Worm (Caenorhabditis elegans) whole organism, mixed stage, embryonic: ENCODE data around the gene T25B6.3.

Experiments
- M03D4.4 ChIP-seq: sonication (generic microtip); optimal IDR thresholded peaks from 2 replicates; lab custom pipeline; 2017; ENCODE audit warnings: mild to moderate bottlenecking, missing genetic modification characterization, missing compliant biosample characterization
- bed-3 ChIP-seq: fragments of 200-800 bp; sonication (Bioruptor generic); optimal IDR thresholded peaks from 3 replicates; lab custom pipeline; 2018; ENCODE audit warnings: mild to moderate bottlenecking, missing genetic modification characterization, moderate library complexity, missing compliant biosample characterization
- blmp-1 ChIP-seq: fragments of 150-350 bp; optimal IDR thresholded peaks from 2 replicates; lab custom pipeline; 2014; ENCODE audit warnings: missing biosample characterization, missing genetic modification characterization
- ceh-83 ChIP-seq: fragments of 200-800 bp; sonication (Bioruptor generic); optimal IDR thresholded peaks from 2 replicates; lab custom pipeline; 2018; ENCODE audit warnings: mild to moderate bottlenecking, missing genetic modification characterization, missing compliant biosample characterization
- ces-1 ChIP-seq: fragments of 150-350 bp; optimal IDR thresholded peaks from 2 replicates; lab custom pipeline; 2014; ENCODE audit warnings: missing biosample characterization, missing genetic modification reagents, missing genetic modification characterization
- cnd-1 ChIP-seq: fragments of 200-800 bp; sonication (Bioruptor generic); optimal IDR thresholded peaks from 2 replicates; lab custom pipeline; 2018; ENCODE audit warnings: mild to moderate bottlenecking, missing genetic modification characterization, missing compliant biosample characterization
- drap-1 ChIP-seq: fragments of 200-800 bp; sonication (Bioruptor generic); optimal IDR thresholded peaks from 3 replicates; lab custom pipeline; 2018; ENCODE audit warnings: mild to moderate bottlenecking, missing genetic modification characterization, missing compliant biosample characterization
- elt-1 ChIP-seq: sonication (generic microtip); optimal IDR thresholded peaks from 2 replicates; lab custom pipeline; 2017; ENCODE audit warnings: missing genetic modification characterization, mild to moderate bottlenecking, missing compliant biosample characterization, antibody characterized with exemption, moderate library complexity, borderline replicate concordance; ENCODE audit not compliant: insufficient read depth
- elt-3 ChIP-seq: fragments of 150-350 bp; optimal IDR thresholded peaks from 2 replicates; lab custom pipeline; 2014; ENCODE audit warnings: missing biosample characterization, missing genetic modification characterization
- flh-1 ChIP-seq: fragments of 200-800 bp; sonication (Bioruptor generic); optimal IDR thresholded peaks from 2 replicates; lab custom pipeline; 2018; ENCODE audit warnings: mild to moderate bottlenecking, missing genetic modification characterization, moderate library complexity, missing compliant biosample characterization
- ham-2 ChIP-seq: fragments of 200-800 bp; sonication (Bioruptor generic); optimal IDR thresholded peaks from 2 replicates; lab custom pipeline; 2018; ENCODE audit warnings: mild to moderate bottlenecking, missing genetic modification characterization, missing compliant biosample characterization
- lin-32 ChIP-seq: fragments of 200-800 bp; sonication (Bioruptor generic); optimal IDR thresholded peaks from 2 replicates; lab custom pipeline; 2018; ENCODE audit warnings: mild to moderate bottlenecking, missing genetic modification characterization, missing compliant biosample characterization
- mab-5 ChIP-seq: fragments of 150-350 bp; optimal IDR thresholded peaks from 2 replicates; lab custom pipeline; 2014; ENCODE audit warnings: missing biosample characterization, missing genetic modification characterization
- mep-1 ChIP-seq: fragments of 150-350 bp; optimal IDR thresholded peaks from 2 replicates; lab custom pipeline; 2017; ENCODE audit warnings: missing biosample characterization, missing genetic modification reagents, missing genetic modification characterization, inconsistent platforms
- mls-2 ChIP-seq: sonication (generic microtip); optimal IDR thresholded peaks from 2 replicates; lab custom pipeline; 2016; ENCODE audit warnings: mild to moderate bottlenecking, missing genetic modification characterization, moderate library complexity, missing compliant biosample characterization
- nhr-12 ChIP-seq: fragments of 150-350 bp; optimal IDR thresholded peaks from 2 replicates; lab custom pipeline; 2014; ENCODE audit warnings: missing biosample characterization, missing genetic modification characterization
- nhr-237 ChIP-seq: fragments of 150-350 bp; optimal IDR thresholded peaks from 2 replicates; lab custom pipeline; 2014; ENCODE audit warnings: missing biosample characterization, missing genetic modification characterization
- pha-4 ChIP-seq: fragments of 150-350 bp; optimal IDR thresholded peaks from 2 replicates; lab custom pipeline; 2018; ENCODE audit warnings: missing biosample characterization, missing genetic modification reagents, missing genetic modification characterization
- sem-2 ChIP-seq: fragments of 200-800 bp; sonication (Bioruptor generic); optimal IDR thresholded peaks from 2 replicates; lab custom pipeline; 2018; ENCODE audit warnings: mild to moderate bottlenecking, missing genetic modification characterization, missing compliant biosample characterization
- snpc-4 ChIP-seq: fragments of 150-350 bp; optimal IDR thresholded peaks from 2 replicates; lab custom pipeline; 2014; ENCODE audit warnings: missing biosample characterization, missing genetic modification characterization
- tbx-8 ChIP-seq: fragments of 200-800 bp; sonication (Bioruptor generic); optimal IDR thresholded peaks from 2 replicates; lab custom pipeline; 2018; ENCODE audit warnings: mild to moderate bottlenecking, missing genetic modification characterization, moderate library complexity, missing compliant biosample characterization
- unc-120 ChIP-seq: sonication (generic microtip); optimal IDR thresholded peaks from 2 replicates; lab custom pipeline; 2017; ENCODE audit warnings: missing genetic modification characterization, missing compliant biosample characterization; ENCODE audit not compliant: poor library complexity, severe bottlenecking
- unc-39 ChIP-seq: fragments of 150-350 bp; optimal IDR thresholded peaks from 2 replicates; lab custom pipeline; 2014; ENCODE audit warnings: missing biosample characterization, missing genetic modification characterization
- unc-62 ChIP-seq: fragments of 150-350 bp; optimal IDR thresholded peaks from 2 replicates; lab custom pipeline; 2014; ENCODE audit warnings: missing biosample characterization, missing genetic modification reagents, missing genetic modification characterization
- zip-8 ChIP-seq: fragments of 150-350 bp; optimal IDR thresholded peaks from 2 replicates; lab custom pipeline; 2014; ENCODE audit warnings: missing biosample characterization, missing genetic modification characterization
- ztf-11 ChIP-seq: fragments of 150-350 bp; optimal IDR thresholded peaks from 2 replicates; lab custom pipeline; 2014; ENCODE audit warnings: missing biosample characterization, missing genetic modification characterization

T25B6.3 gene

DNA sequence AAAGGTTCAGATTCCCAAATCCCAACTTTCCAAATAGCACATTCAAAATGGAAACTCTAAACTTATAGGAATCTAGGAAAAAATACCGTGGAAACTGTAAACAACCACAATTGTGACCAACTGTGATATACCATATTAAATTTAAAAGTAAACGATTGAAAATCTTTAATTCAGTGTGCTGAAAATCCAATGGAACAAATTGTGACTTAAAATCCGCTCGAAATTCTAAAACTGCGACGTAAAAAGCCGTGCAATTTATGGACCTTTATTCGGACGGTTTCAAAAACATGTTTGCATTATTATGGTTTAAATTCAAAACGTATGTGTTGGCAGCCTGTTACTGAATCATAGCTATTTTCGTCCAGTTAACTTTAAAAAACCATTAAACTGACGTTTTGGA, 3.6 kb upstream of the T25B6.3 start:
- TF ChIP-seq ces-1 (GFP tag; lab: Kevin White, UChicago) (no peak), nhr-237 (tag; lab: Kevin White, UChicago) (no peak)

DNA sequence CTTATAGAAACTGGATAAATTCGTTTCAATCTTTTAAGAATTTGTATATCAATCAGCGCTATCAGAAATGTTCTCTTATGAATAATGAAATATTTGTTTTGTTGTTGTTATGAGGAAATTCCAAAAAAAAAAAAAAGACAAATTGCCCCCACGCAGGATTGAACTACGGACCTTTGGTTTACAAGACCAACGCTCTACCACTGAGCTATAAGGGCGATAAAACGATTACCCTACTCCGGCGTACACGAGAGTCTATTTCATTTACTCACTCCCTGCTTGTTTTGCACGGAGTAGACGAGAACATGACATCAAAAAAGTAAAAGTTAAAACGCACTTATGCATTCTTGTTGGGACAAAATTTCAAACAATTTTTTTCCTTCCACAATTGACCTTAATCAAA, 3.1 kb upstream of the T25B6.3 start:
- TF ChIP-seq mep-1 (tag; lab: Kevin White, UChicago) (no peak), M03D4.4 (tag; lab: Kevin White, UChicago) (no peak), ceh-83 (GFP tag; lab: Kevin White, UChicago) (peak; percentile 8)
- TF ChIP-seq, all 35 proteins: peak for 1

DNA sequence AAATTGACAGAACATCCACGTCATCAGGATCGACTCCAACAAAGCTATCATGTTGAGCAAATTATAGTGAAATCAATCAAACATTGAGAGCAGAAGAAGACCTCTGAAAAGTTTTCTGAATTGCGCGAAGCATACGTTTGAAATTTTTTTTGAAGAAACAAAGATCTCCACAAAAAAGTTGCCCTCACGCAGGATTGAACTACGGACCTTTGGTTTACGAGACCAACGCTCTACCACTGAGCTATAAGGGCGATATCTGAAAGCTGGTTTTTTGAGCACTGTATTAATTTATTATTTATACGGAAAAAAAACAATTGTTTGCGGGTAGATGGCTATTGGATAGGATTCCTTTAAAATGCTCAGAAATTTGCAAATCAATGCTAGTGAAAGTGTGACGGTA, 1.9 kb upstream of the T25B6.3 start:
- no peak for TF ChIP-seq mab-5
- no peak for TF ChIP-seq M03D4.4 (tag; lab: Kevin White, UChicago)
- no peak for TF ChIP-seq unc-39 (tag; lab: Kevin White, UChicago)
- TF ChIP-seq lin-32 (GFP tag; lab: Kevin White, UChicago), result no peak
- TF ChIP-seq blmp-1, result no peak
- TF ChIP-seq, all 35 proteins: peak for 0

DNA sequence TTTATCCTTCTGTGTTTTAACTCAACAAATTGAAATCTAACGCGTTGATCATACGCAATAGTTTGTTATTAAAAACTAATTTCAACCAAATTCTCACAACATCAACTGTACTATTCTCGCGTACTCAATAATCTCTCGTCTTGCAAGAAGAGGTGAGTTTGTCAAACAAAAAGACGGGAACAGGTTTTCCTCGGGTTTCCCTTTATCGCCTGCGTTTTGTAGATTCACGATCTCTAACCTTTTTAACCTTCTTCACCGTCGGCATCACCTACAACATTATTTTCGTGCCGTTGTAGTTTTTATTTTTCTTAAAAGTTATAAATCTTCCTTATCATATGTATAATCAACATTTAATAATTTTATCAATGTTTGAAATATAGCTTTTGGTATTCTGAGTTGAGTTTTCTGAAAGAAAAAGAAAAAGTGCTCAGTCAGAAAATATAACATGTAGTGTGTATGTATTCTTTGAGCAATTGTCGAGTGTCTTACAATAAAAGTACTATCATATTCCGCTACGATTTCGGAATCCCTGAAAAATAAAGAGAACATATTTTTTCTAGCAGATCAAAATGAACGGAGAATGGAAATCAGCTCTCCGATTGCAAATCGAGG, 1.6 kb downstream of the T25B6.3 start, which contains the start of gene snf-12:
Gene snf-12, plus strand, starts transcription at position 562 of the 612 bp plus-strand sequence.
- TF ChIP-seq M03D4.4 (tag; lab: Kevin White, UChicago), result no peak
- no peak for TF ChIP-seq pha-4
- TF ChIP-seq zip-8, result no peak
- TF ChIP-seq flh-1, result no peak
- TF ChIP-seq nhr-237 (tag; lab: Kevin White, UChicago), result no peak
- TF ChIP-seq elt-1, result no peak
- no peak for TF ChIP-seq unc-120 (tag; lab: Kevin White, UChicago)
- TF ChIP-seq, all 35 proteins: peak for 0

DNA sequence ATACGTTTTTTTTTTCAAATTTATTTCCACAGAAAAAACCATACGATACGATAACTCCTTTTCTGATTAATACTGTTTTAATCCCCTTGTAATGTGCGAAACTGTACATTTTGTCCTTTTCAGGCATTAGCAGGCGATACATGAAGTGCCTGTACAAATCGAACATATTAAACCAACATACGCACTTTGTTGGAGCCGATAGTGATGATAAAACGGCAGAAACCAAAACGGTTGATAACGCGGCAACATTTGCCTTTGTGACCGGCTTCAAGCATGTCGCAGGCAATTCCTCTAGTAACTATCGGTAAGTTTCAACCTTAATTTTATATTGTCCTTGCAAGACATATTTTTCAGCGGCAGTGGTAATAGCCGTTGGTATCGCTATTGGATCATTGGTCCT, 6.9 kb downstream of the T25B6.3 start, which contains the start of gene nep-22:
Gene nep-22, plus strand, starts transcription at position 245 of the 400 bp plus-strand sequence.
- no peak for TF ChIP-seq sem-2 (GFP tag; lab: Kevin White, UChicago)
- no peak for TF ChIP-seq nhr-12 (tag; lab: Kevin White, UChicago)
- TF ChIP-seq elt-1, result no peak
- no peak for TF ChIP-seq snpc-4 (tag; lab: Kevin White, UChicago)
- TF ChIP-seq pha-4, result no peak
- TF ChIP-seq blmp-1, result no peak
- TF ChIP-seq bed-3 (GFP tag; lab: Kevin White, UChicago), result no peak
- TF ChIP-seq cnd-1 (tag; lab: Kevin White, UChicago), result no peak
- no peak for TF ChIP-seq ham-2
- TF ChIP-seq unc-120 (tag; lab: Kevin White, UChicago), result no peak
- no peak for TF ChIP-seq mls-2 (tag; lab: Kevin White, UChicago)
- TF ChIP-seq lin-32 (GFP tag; lab: Kevin White, UChicago), result no peak
- no peak for TF ChIP-seq tbx-8 (GFP tag; lab: Kevin White, UChicago)
- no peak for TF ChIP-seq mep-1 (tag; lab: Kevin White, UChicago)
- no peak for TF ChIP-seq ces-1 (GFP tag; lab: Kevin White, UChicago)
- TF ChIP-seq unc-62 (GFP tag; lab: Kevin White, UChicago), result no peak
- TF ChIP-seq, all 35 proteins: peak for 0

DNA sequence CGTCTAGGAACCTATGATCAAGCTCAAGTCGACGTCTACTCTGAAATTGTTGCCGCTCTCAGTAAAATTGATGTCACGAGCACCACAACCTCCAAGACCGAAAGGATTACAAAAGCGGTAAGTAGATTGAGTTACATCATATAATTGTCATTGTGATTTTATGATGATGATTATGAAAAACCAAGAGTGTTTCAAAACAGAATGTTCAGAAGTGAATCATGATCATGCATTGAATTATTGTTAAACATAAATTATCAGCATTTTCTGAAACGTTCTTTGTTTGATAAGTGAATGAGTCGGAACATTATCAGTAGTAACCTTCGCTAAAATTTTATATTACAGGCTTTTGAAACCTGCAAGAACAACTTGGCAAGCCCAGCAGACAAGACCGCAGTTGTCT, 7.7 kb downstream of the T25B6.3 start:
- TF ChIP-seq ces-1 (GFP tag; lab: Kevin White, UChicago), result no peak
- TF ChIP-seq snpc-4 (tag; lab: Kevin White, UChicago), result no peak
- TF ChIP-seq ztf-11 (tag; lab: Kevin White, UChicago), result no peak

DNA sequence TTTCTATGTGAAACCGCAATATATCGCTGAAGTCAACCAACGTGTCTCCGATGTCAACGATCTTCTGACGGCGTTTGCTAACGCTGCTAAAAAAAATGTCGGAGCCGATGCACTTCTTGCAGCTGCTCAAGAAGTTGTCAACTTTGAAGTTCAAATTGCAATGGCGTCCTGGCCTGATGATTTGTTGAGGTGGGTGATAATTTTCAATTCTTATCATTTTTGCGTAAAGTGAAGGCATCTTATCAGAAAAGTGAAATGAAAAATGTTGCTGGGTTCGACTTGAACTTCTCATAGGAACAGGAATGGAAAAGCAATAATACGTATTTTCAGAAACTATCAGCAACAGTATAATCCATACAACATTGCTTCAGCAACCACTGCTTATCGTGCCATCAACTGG, 8.8 kb downstream of the T25B6.3 start:
- TF ChIP-seq drap-1 (GFP tag; lab: Kevin White, UChicago) (no peak), nhr-12 (tag; lab: Kevin White, UChicago) (no peak), elt-3 (tag; lab: Kevin White, UChicago) (no peak)
